Fruit fly (Drosophila melanogaster) whole organism, wandering third instar larva: ENCODE results near the gene PIG-H.

Experiments used
- Abd-B ChIP-seq: fragments of >200 bp; optimal IDR thresholded peaks from 2 replicates; lab custom pipeline; 2017; ENCODE audit warnings: missing biosample characterization, missing genetic modification characterization
- CG32264 ChIP-seq: fragments of 200-800 bp; sonication (Bioruptor generic); optimal IDR thresholded peaks from 2 replicates; lab custom pipeline; 2016; ENCODE audit warnings: missing biosample characterization, missing genetic modification characterization
- CG9705 ChIP-seq: fragments of 200-800 bp; sonication (Bioruptor generic); optimal IDR thresholded peaks from 2 replicates; lab custom pipeline; 2018; ENCODE audit warnings: missing biosample characterization, mild to moderate bottlenecking, missing genetic modification characterization
- Dfd ChIP-seq: fragments of >200 bp; optimal IDR thresholded peaks from 2 replicates; lab custom pipeline; 2017; ENCODE audit warnings: missing biosample characterization, missing genetic modification characterization
- Dif ChIP-seq: fragments of 200-275, 200-300 bp; sonication (Bioruptor generic); optimal IDR thresholded peaks from 2 replicates; lab custom pipeline; 2018; ENCODE audit warnings: missing biosample characterization, missing genetic modification characterization; ENCODE audit not compliant: partially characterized antibody
- GATAd ChIP-seq: sonication (Bioruptor generic); optimal IDR thresholded peaks from 2 replicates; lab custom pipeline; 2016; ENCODE audit warnings: missing biosample characterization, missing genetic modification characterization
- Hnf4 ChIP-seq: fragments of 200-800 bp; sonication (Bioruptor generic); optimal IDR thresholded peaks from 2 replicates; lab custom pipeline; 2016; ENCODE audit warnings: missing biosample characterization, mild to moderate bottlenecking, missing genetic modification characterization
- Hr78 ChIP-seq: fragments of >200 bp; optimal IDR thresholded peaks from 2 replicates; lab custom pipeline; 2017; ENCODE audit warnings: missing biosample characterization, missing genetic modification characterization
- Hr83 ChIP-seq: fragments of 200-300 bp; sonication (Bioruptor generic); optimal IDR thresholded peaks from 2 replicates; lab custom pipeline; 2016; ENCODE audit warnings: missing biosample characterization, mild to moderate bottlenecking, missing genetic modification characterization, moderate library complexity; ENCODE audit not compliant: poor library complexity, severe bottlenecking
- Jra ChIP-seq: sonication (Bioruptor generic); optimal IDR thresholded peaks from 2 replicates; lab custom pipeline; 2016; ENCODE audit warnings: missing biosample characterization, missing genetic modification characterization
- Mio ChIP-seq: sonication (Bioruptor generic); optimal IDR thresholded peaks from 2 replicates; lab custom pipeline; 2016; ENCODE audit warnings: missing biosample characterization, missing genetic modification characterization
- Myc ChIP-seq: fragments of >200 bp; optimal IDR thresholded peaks from 2 replicates; lab custom pipeline; 2017
- OdsH ChIP-seq: fragments of 200-800 bp; sonication (Bioruptor generic); optimal IDR thresholded peaks from 2 replicates; lab custom pipeline; 2016; ENCODE audit warnings: missing biosample characterization, mild to moderate bottlenecking, missing genetic modification characterization
- Rel ChIP-seq, 2 experiments: fragments of 200-800 bp; sonication (Bioruptor generic) in 1 of 2; optimal IDR thresholded peaks; 2 replicates in 1 of 2; 3 replicates in 1 of 2; lab custom pipeline; 2016 to 2019; ENCODE audit warnings: mild to moderate bottlenecking in 2 of 2, missing biosample characterization in 2 of 2, missing genetic modification characterization in 2 of 2, moderate library complexity in 1 of 2
- Vsx2 ChIP-seq: fragments of 200-300, 225-300 bp; sonication (Bioruptor generic); optimal IDR thresholded peaks from 2 replicates; lab custom pipeline; 2018; ENCODE audit warnings: missing biosample characterization, missing genetic modification characterization; ENCODE audit not compliant: partially characterized antibody
- br ChIP-seq: fragments of 200-800 bp; sonication (Bioruptor generic); optimal IDR thresholded peaks from 2 replicates; lab custom pipeline; 2016; ENCODE audit warnings: missing biosample characterization, missing genetic modification characterization
- brk ChIP-seq: fragments of 200-800 bp; sonication (Bioruptor generic); optimal IDR thresholded peaks from 2 replicates; lab custom pipeline; 2016; ENCODE audit warnings: missing biosample characterization, mild to moderate bottlenecking, missing genetic modification characterization
- dmrt93B ChIP-seq: fragments of 200-800 bp; sonication (Bioruptor generic); optimal IDR thresholded peaks from 2 replicates; lab custom pipeline; 2018; ENCODE audit warnings: missing biosample characterization, mild to moderate bottlenecking, missing genetic modification characterization
- dsf ChIP-seq: sonication (Bioruptor generic); optimal IDR thresholded peaks from 2 replicates; lab custom pipeline; 2016; ENCODE audit warnings: missing biosample characterization, missing genetic modification characterization, borderline replicate concordance
- ey ChIP-seq: fragments of 200-800 bp; sonication (Bioruptor generic); optimal IDR thresholded peaks from 2 replicates; lab custom pipeline; 2016; ENCODE audit warnings: missing biosample characterization, missing genetic modification characterization
- foxo ChIP-seq, 2 experiments: fragments of 200-800 bp; sonication (Bioruptor generic); optimal IDR thresholded peaks; 2 replicates in 1 of 2; 3 replicates in 1 of 2; lab custom pipeline; 2016 to 2017; ENCODE audit warnings: missing biosample characterization in 2 of 2, missing genetic modification characterization in 2 of 2
- fru ChIP-seq: fragments of 200-800 bp; sonication (Bioruptor generic); optimal IDR thresholded peaks from 3 replicates; lab custom pipeline; 2016; ENCODE audit warnings: missing biosample characterization, mild to moderate bottlenecking, missing genetic modification characterization
- lola ChIP-seq: fragments of >200 bp; optimal IDR thresholded peaks from 2 replicates; lab custom pipeline; 2017; ENCODE audit warnings: missing biosample characterization, missing genetic modification characterization
- psq ChIP-seq: fragments of 200-800 bp; sonication (Bioruptor generic); optimal IDR thresholded peaks from 3 replicates; lab custom pipeline; 2017; ENCODE audit warnings: missing biosample characterization, mild to moderate bottlenecking, missing genetic modification characterization, moderate library complexity
- rgr ChIP-seq: fragments of 200-800 bp; sonication (Bioruptor generic); optimal IDR thresholded peaks from 3 replicates; lab custom pipeline; 2016; ENCODE audit warnings: missing biosample characterization, mild to moderate bottlenecking, missing genetic modification characterization
- sage ChIP-seq: fragments of 200-800 bp; sonication (Bioruptor generic); optimal IDR thresholded peaks from 2 replicates; lab custom pipeline; 2016; ENCODE audit warnings: missing biosample characterization, mild to moderate bottlenecking, missing genetic modification characterization
- sv ChIP-seq: fragments of 200-800 bp; sonication (Bioruptor generic); optimal IDR thresholded peaks from 3 replicates; lab custom pipeline; 2016; ENCODE audit warnings: missing biosample characterization, missing genetic modification characterization
- tai ChIP-seq: sonication (Bioruptor generic); optimal IDR thresholded peaks from 2 replicates; lab custom pipeline; 2016; ENCODE audit warnings: missing biosample characterization, missing genetic modification characterization
- usp ChIP-seq: fragments of >200 bp; optimal IDR thresholded peaks from 2 replicates; lab custom pipeline; 2017; ENCODE audit warnings: missing biosample characterization, missing genetic modification characterization
- woc ChIP-seq: sonication (Bioruptor generic); optimal IDR thresholded peaks from 2 replicates; lab custom pipeline; 2016; ENCODE audit warnings: missing biosample characterization, mild to moderate bottlenecking, missing genetic modification characterization

The PIG-H gene

dm6 chr3R:7990257-7990656 lies 9.4 kb upstream of the PIG-H start:
- TF ChIP-seq brk, result no peak
- TF ChIP-seq dmrt93B, result no peak
- TF ChIP-seq sage, result no peak
- peak; percentile 51 for TF ChIP-seq Dfd (GFP tag; lab: Kevin White, UChicago)
- TF ChIP-seq sv (GFP tag; lab: Kevin White, UChicago), result no peak
- TF ChIP-seq Hnf4, result no peak
- TF ChIP-seq tai (GFP tag; lab: Kevin White, UChicago), result no peak

- TF ChIP-seq fru (GFP tag; lab: Kevin White, UChicago) (peak; percentile 39), tai (GFP tag; lab: Kevin White, UChicago) (no peak)
- TF ChIP-seq, all 38 proteins: peak for 1
Measured at dm6 chr3R:7990799-7991423, 8.7 kb upstream of the PIG-H start.

dm6 chr3R:7991446-7991845 lies 8.2 kb upstream of the PIG-H start:
- TF ChIP-seq Hnf4 (no peak), Myc (peak; percentile 38)

- TF ChIP-seq dsf, result no peak
- TF ChIP-seq Hnf4, result no peak
- no peak for TF ChIP-seq sage
- no peak for TF ChIP-seq woc (GFP tag; lab: Kevin White, UChicago)
- TF ChIP-seq ey, result no peak
- no peak for TF ChIP-seq Mio (GFP tag; lab: Kevin White, UChicago)
- no peak for TF ChIP-seq brk
- no peak for TF ChIP-seq psq (GFP tag; lab: Kevin White, UChicago)
Measured at dm6 chr3R:7992100-7992499, 7.5 kb upstream of the PIG-H start.

- TF ChIP-seq brk (no peak), Myc (no peak), Dfd (GFP tag; lab: Kevin White, UChicago) (peak; percentile 72), sv (GFP tag; lab: Kevin White, UChicago) (no peak), Vsx2 (GFP tag; lab: Kevin White, UChicago) (no peak), Mio (GFP tag; lab: Kevin White, UChicago) (no peak), usp (GFP tag; lab: Kevin White, UChicago) (no peak), dmrt93B (no peak), OdsH (no peak), rgr (GFP tag; lab: Kevin White, UChicago) (no peak), Dif (peak; percentile 27), Jra (GFP tag; lab: Kevin White, UChicago) (no peak), Hnf4 (no peak), tai (GFP tag; lab: Kevin White, UChicago) (no peak), br (GFP tag; lab: Kevin White, UChicago) (no peak), Abd-B (GFP tag; lab: Kevin White, UChicago) (no peak), Hr78 (GFP tag; lab: Kevin White, UChicago) (no peak), fru (GFP tag; lab: Kevin White, UChicago) (no peak), Hr83 (no peak), lola (GFP tag; lab: Kevin White, UChicago) (no peak), CG32264 (no peak), CG9705 (GFP tag; lab: Kevin White, UChicago) (no peak), Rel (GFP tag; optimal IDR thresholded peaks at IDR 0.05; lab: Kevin White, UChicago) (no peak), Rel (tag; optimal IDR thresholded peaks at IDR 0.05; lab: Kevin White, UChicago) (peak; percentile 2), woc (GFP tag; lab: Kevin White, UChicago) (no peak)
Measured at dm6 chr3R:7993506-7993905, 6.1 kb upstream of the PIG-H start.

- TF ChIP-seq Dif (no peak), Abd-B (GFP tag; lab: Kevin White, UChicago) (no peak)
Measured at dm6 chr3R:7994629-7995028, 5.0 kb upstream of the PIG-H start.

- TF ChIP-seq foxo (GFP tag; optimal IDR thresholded peaks at IDR 0.05; lab: Kevin White, UChicago) (no peak), GATAd (GFP tag; lab: Kevin White, UChicago) (no peak), sv (GFP tag; lab: Kevin White, UChicago) (no peak)
Measured at dm6 chr3R:7995722-7996121, 3.9 kb upstream of the PIG-H start, which contains the start of gene Elovl7. Gene Elovl7 (minus strand): TSS chr3R:7995852.
